Fruit fly (Drosophila melanogaster) whole organism, embryonic: ENCODE data around the gene CG17572.
A peak's percentile ranks its signal among the peaks of the same experiment; 100 is the strongest.

Experiments used
- Abd-B ChIP-seq: fragments of 200-800 bp; sonication (Bioruptor generic); optimal IDR thresholded peaks from 2 replicates; lab custom pipeline; 2018; ENCODE audit warnings: missing biosample characterization, mild to moderate bottlenecking, missing genetic modification characterization, moderate library complexity
- B-H1 ChIP-seq: fragments of 200-800 bp; sonication (Bioruptor generic); IDR thresholded peaks from 3 replicates; pipeline ENCODE4 v1.3.6; 2022; ENCODE audit warnings: missing biosample characterization, missing genetic modification characterization
- Bteb2 ChIP-seq: fragments of 200-800 bp; sonication (Bioruptor generic); optimal IDR thresholded peaks from 2 replicates; lab custom pipeline; 2016; ENCODE audit warnings: missing biosample characterization, missing genetic modification characterization
- CG10565 ChIP-seq: fragments of 200-800 bp; sonication (Bioruptor generic); optimal IDR thresholded peaks from 3 replicates; lab custom pipeline; 2016; ENCODE audit warnings: missing biosample characterization, mild to moderate bottlenecking, missing genetic modification characterization
- CG11093 ChIP-seq: fragments of 200-800 bp; sonication (Bioruptor generic); IDR thresholded peaks from 3 replicates; pipeline ENCODE4 v1.3.6; 2022; ENCODE audit warnings: missing biosample characterization, missing genetic modification characterization
- CG12942 ChIP-seq: fragments of 200-800 bp; sonication (Bioruptor generic); optimal IDR thresholded peaks from 3 replicates; lab custom pipeline; 2016; ENCODE audit warnings: missing biosample characterization, missing genetic modification characterization
- CG13624 ChIP-seq: fragments of 200-800 bp; sonication (Bioruptor generic); optimal IDR thresholded peaks from 2 replicates; lab custom pipeline; 2016; ENCODE audit warnings: missing biosample characterization, missing genetic modification characterization
- CG15514 ChIP-seq: fragments of 200-800 bp; sonication (Bioruptor generic); optimal IDR thresholded peaks from 3 replicates; lab custom pipeline; 2017; ENCODE audit warnings: missing biosample characterization, missing genetic modification characterization, mild to moderate bottlenecking, moderate library complexity, missing genetic modification reagents
- CG1647 ChIP-seq: fragments of 200-800 bp; sonication (Bioruptor generic); optimal IDR thresholded peaks from 3 replicates; lab custom pipeline; 2016; ENCODE audit warnings: missing biosample characterization, missing genetic modification characterization
- CG16779 ChIP-seq: fragments of 200-800 bp; sonication (Bioruptor generic); IDR thresholded peaks from 2 replicates; pipeline ENCODE4 v1.3.6; 2022; ENCODE audit warnings: missing biosample characterization, missing genetic modification characterization
- CG16863 ChIP-seq: fragments of 200-800 bp; sonication (Bioruptor generic); optimal IDR thresholded peaks from 3 replicates; lab custom pipeline; 2016; ENCODE audit warnings: missing biosample characterization, missing genetic modification characterization
- CG34422 ChIP-seq: fragments of 200-800 bp; sonication (Bioruptor generic); IDR thresholded peaks from 3 replicates; pipeline ENCODE4 v1.3.6; 2022; ENCODE audit warnings: missing biosample characterization, missing genetic modification characterization
- CG3726 ChIP-seq: fragments of 200-800 bp; sonication (Bioruptor generic); IDR thresholded peaks from 3 replicates; pipeline ENCODE4, ENCODE4 v1.3.6; 2022; ENCODE audit warnings: missing biosample characterization, missing genetic modification characterization
- CG3995 ChIP-seq: fragments of 200-800 bp; sonication (Bioruptor generic); optimal IDR thresholded peaks from 3 replicates; lab custom pipeline; 2016; ENCODE audit warnings: missing biosample characterization, missing genetic modification characterization
- CG4617 ChIP-seq: fragments of 200-800 bp; sonication (Bioruptor generic); optimal IDR thresholded peaks from 3 replicates; lab custom pipeline; 2016; ENCODE audit warnings: missing biosample characterization, missing genetic modification characterization, borderline replicate concordance
- CG4854 ChIP-seq: fragments of 200-800 bp; sonication (Bioruptor generic); optimal IDR thresholded peaks from 2 replicates; lab custom pipeline; 2016; ENCODE audit warnings: missing biosample characterization, missing genetic modification characterization, inconsistent platforms
- CG6854 ChIP-seq: fragments of 200-800 bp; sonication (Bioruptor generic); optimal IDR thresholded peaks from 3 replicates; lab custom pipeline; 2017; ENCODE audit warnings: missing biosample characterization, mild to moderate bottlenecking, missing genetic modification characterization
- CG8089 ChIP-seq: fragments of 200-800 bp; sonication (Bioruptor generic); optimal IDR thresholded peaks from 3 replicates; lab custom pipeline; 2016; ENCODE audit warnings: missing biosample characterization, missing genetic modification characterization
- CG9437 ChIP-seq: fragments of 200-800 bp; sonication (Bioruptor generic); optimal IDR thresholded peaks from 2 replicates; lab custom pipeline; 2018; ENCODE audit warnings: missing biosample characterization, mild to moderate bottlenecking, missing genetic modification characterization
- CG9797 ChIP-seq: fragments of 200-800 bp; sonication (Bioruptor generic); optimal IDR thresholded peaks from 3 replicates; lab custom pipeline; 2018; ENCODE audit warnings: missing biosample characterization, mild to moderate bottlenecking, missing genetic modification characterization
- CTCF ChIP-seq: fragments of 200-800 bp; sonication (Bioruptor generic); optimal IDR thresholded peaks from 2 replicates; lab custom pipeline; 2017; ENCODE audit warnings: missing biosample characterization, mild to moderate bottlenecking, missing genetic modification characterization, moderate library complexity
- Camta ChIP-seq: fragments of 200-800 bp; sonication (Bioruptor generic); optimal IDR thresholded peaks from 2 replicates; lab custom pipeline; 2016; ENCODE audit warnings: missing biosample characterization, missing genetic modification characterization
- E2f1 ChIP-seq: fragments of 200-800 bp; sonication (Bioruptor generic); IDR thresholded peaks from 2 replicates; pipeline ENCODE4 v1.3.6; 2022; ENCODE audit warnings: missing biosample characterization, missing genetic modification characterization
- Eip74EF ChIP-seq, 2 experiments: fragments of 200-800 bp in 1 of 2; fragments of >200 bp in 1 of 2; sonication (Bioruptor generic) in 1 of 2; optimal IDR thresholded peaks; 2 replicates each; lab custom pipeline; 2017 to 2019; ENCODE audit warnings: missing biosample characterization in 2 of 2, missing genetic modification characterization in 2 of 2, mild to moderate bottlenecking in 1 of 2, moderate library complexity in 1 of 2
- HmgD ChIP-seq: fragments of 200-800 bp; sonication (Bioruptor generic); optimal IDR thresholded peaks from 3 replicates; lab custom pipeline; 2016; ENCODE audit warnings: missing biosample characterization, missing genetic modification characterization
- Mes4 ChIP-seq: fragments of 200-800 bp; sonication (Bioruptor generic); optimal IDR thresholded peaks from 2 replicates; lab custom pipeline; 2016; ENCODE audit warnings: missing biosample characterization, missing genetic modification characterization
- Nf-YC ChIP-seq: fragments of 200-800 bp; optimal IDR thresholded peaks from 3 replicates; lab custom pipeline; 2019; ENCODE audit warnings: missing biosample characterization, mild to moderate bottlenecking, missing genetic modification characterization, moderate library complexity
- al ChIP-seq: fragments of 200-800 bp; sonication (Bioruptor generic); IDR thresholded peaks from 2 replicates; pipeline ENCODE4 v1.3.6; 2022; ENCODE audit warnings: missing biosample characterization, missing genetic modification characterization
- ato ChIP-seq: fragments of 200-800 bp; sonication (Bioruptor generic); IDR thresholded peaks from 2 replicates; pipeline ENCODE4 v1.3.6; 2022; ENCODE audit warnings: missing biosample characterization, missing genetic modification characterization; ENCODE audit not compliant: partially characterized antibody
- bigmax ChIP-seq: fragments of 200-800 bp; sonication (Bioruptor generic); optimal IDR thresholded peaks from 2 replicates; lab custom pipeline; 2018; ENCODE audit warnings: missing biosample characterization, mild to moderate bottlenecking, missing genetic modification characterization
- btn ChIP-seq: fragments of 200-800 bp; sonication (Bioruptor generic); optimal IDR thresholded peaks from 2 replicates; lab custom pipeline; 2016; ENCODE audit warnings: missing biosample characterization, missing genetic modification characterization
- cwo ChIP-seq: fragments of 200-800 bp; sonication (Bioruptor generic); optimal IDR thresholded peaks from 3 replicates; lab custom pipeline; 2017; ENCODE audit warnings: missing biosample characterization, missing genetic modification characterization, mild to moderate bottlenecking, moderate library complexity, missing genetic modification reagents
- dimm ChIP-seq: fragments of 200-800 bp; sonication (Bioruptor generic); IDR thresholded peaks from 2 replicates; pipeline ENCODE4 v1.3.6; 2022; ENCODE audit warnings: missing biosample characterization, missing genetic modification characterization
- emc ChIP-seq: fragments of 200-800 bp; sonication (Bioruptor generic); optimal IDR thresholded peaks from 2 replicates; lab custom pipeline; 2016; ENCODE audit warnings: missing biosample characterization, missing genetic modification characterization
- fu2 ChIP-seq: fragments of 200-800 bp; sonication (Bioruptor generic); optimal IDR thresholded peaks from 2 replicates; lab custom pipeline; 2016; ENCODE audit warnings: missing biosample characterization, missing genetic modification characterization
- gcm ChIP-seq: fragments of 200-800 bp; sonication (Bioruptor generic); optimal IDR thresholded peaks from 2 replicates; lab custom pipeline; 2019; ENCODE audit warnings: missing biosample characterization, mild to moderate bottlenecking, missing genetic modification characterization, moderate library complexity
- klu ChIP-seq: fragments of 200-800 bp; sonication (Bioruptor generic); IDR thresholded peaks from 2 replicates; pipeline ENCODE4 v1.3.6; 2022; ENCODE audit warnings: missing biosample characterization, missing genetic modification characterization
- lbe ChIP-seq: fragments of 200-800 bp; sonication (Bioruptor generic); optimal IDR thresholded peaks from 2 replicates; lab custom pipeline; 2016; ENCODE audit warnings: missing biosample characterization, mild to moderate bottlenecking, missing genetic modification characterization
- nmo ChIP-seq: fragments of 200-800 bp; sonication (Bioruptor generic); optimal IDR thresholded peaks from 2 replicates; lab custom pipeline; 2018; ENCODE audit warnings: missing biosample characterization, mild to moderate bottlenecking, missing genetic modification characterization, moderate library complexity
- odd ChIP-seq: fragments of 200-800 bp; sonication (Bioruptor generic); optimal IDR thresholded peaks from 2 replicates; lab custom pipeline; 2017; ENCODE audit warnings: missing biosample characterization, mild to moderate bottlenecking, missing genetic modification characterization
- pb ChIP-seq: fragments of 200-800 bp; sonication (Bioruptor generic); optimal IDR thresholded peaks from 3 replicates; lab custom pipeline; 2016; ENCODE audit warnings: missing biosample characterization, missing genetic modification characterization
- pzg ChIP-seq: fragments of 200-800 bp; sonication (Bioruptor generic); optimal IDR thresholded peaks from 3 replicates; lab custom pipeline; 2018; ENCODE audit warnings: missing biosample characterization, mild to moderate bottlenecking, missing genetic modification characterization, moderate library complexity
- shn ChIP-seq: fragments of 200-800 bp; sonication (Bioruptor generic); optimal IDR thresholded peaks from 3 replicates; lab custom pipeline; 2016; ENCODE audit warnings: missing biosample characterization, missing genetic modification characterization
- slbo ChIP-seq: fragments of 200-800 bp; sonication (Bioruptor generic); IDR thresholded peaks from 2 replicates; pipeline ENCODE4 v1.3.6; 2022; ENCODE audit warnings: missing biosample characterization, missing genetic modification characterization
- so ChIP-seq: fragments of 200-800 bp; sonication (Bioruptor generic); IDR thresholded peaks from 3 replicates; pipeline ENCODE4 v1.3.6; 2022; ENCODE audit warnings: missing biosample characterization, missing genetic modification characterization
- tup ChIP-seq: fragments of 200-800 bp; sonication (Bioruptor generic); optimal IDR thresholded peaks from 2 replicates; lab custom pipeline; 2016; ENCODE audit warnings: missing biosample characterization, mild to moderate bottlenecking, missing genetic modification characterization, moderate library complexity
- wek ChIP-seq: fragments of 200-800 bp; sonication (Bioruptor generic); optimal IDR thresholded peaks from 3 replicates; lab custom pipeline; 2018; ENCODE audit warnings: missing biosample characterization, mild to moderate bottlenecking, missing genetic modification characterization, moderate library complexity
- z ChIP-seq: fragments of 200-800 bp; sonication (Bioruptor generic); IDR thresholded peaks from 3 replicates; pipeline ENCODE4 v1.3.6; 2022; ENCODE audit warnings: missing biosample characterization, missing genetic modification characterization
- zfh2 ChIP-seq: fragments of 200-800 bp; sonication (Bioruptor generic); optimal IDR thresholded peaks from 2 replicates; lab custom pipeline; 2016; ENCODE audit warnings: missing biosample characterization, missing genetic modification characterization

CG17572 gene

DNA sequence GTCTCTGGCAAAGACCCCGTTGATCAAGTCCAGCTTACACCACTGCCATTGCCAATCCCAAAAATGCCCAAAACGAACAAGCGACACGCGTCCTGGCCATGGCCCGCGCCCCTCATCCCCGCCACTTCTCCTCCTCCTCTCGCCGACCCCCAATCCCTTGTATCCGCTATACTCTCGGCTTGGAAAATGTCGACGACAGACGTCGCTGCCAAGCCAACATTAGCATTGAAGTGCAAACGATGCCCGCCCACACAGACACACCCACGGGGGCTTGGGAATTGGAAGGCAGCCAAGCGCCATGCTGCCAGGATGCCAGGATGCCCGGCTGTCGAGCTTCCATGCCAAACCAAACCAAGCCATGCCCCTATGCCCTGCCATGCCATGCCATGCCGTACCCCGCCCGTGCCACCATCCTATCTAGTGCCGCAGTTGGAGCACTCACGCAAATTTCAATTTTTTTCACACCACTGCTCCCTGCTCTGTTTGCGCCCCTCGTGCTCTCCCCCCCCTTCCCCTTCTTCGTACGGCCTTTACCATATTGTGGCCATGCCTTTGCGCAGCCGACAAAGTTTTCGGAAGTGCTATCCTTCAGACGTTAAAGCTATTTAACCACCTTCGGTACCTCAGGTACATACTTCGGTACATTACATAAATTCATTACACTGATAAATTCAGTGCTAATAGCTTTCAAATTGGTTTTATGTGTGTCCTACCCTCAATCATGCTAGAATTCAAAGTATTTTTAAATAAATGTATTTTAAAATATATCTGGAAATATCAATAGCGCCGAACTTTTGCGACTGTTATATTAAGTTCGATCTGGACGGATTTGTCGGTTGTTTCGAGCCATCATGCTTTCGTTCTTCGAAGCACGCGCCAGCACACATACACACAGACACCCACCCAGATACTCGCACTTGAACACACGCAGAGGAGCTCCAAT, 52.4 kb downstream of the CG17572 start (continued):
- no peak for TF ChIP-seq dimm
- no peak for TF ChIP-seq CG3995 (GFP tag; lab: Kevin White, UChicago)
- no peak for TF ChIP-seq Camta (GFP tag; lab: Kevin White, UChicago)
- TF ChIP-seq wek (GFP tag; lab: Kevin White, UChicago): no peak
- TF ChIP-seq CG1647 (GFP tag; lab: Kevin White, UChicago): no peak
- TF ChIP-seq Nf-YC (tag; lab: Kevin White, UChicago): peak; percentile 71
- TF ChIP-seq CG6854: peak; percentile 73
- peak; percentile 81 for TF ChIP-seq odd (GFP tag; lab: Kevin White, UChicago)
- peak; percentile 82 for TF ChIP-seq cwo (GFP tag; lab: Kevin White, UChicago)
- TF ChIP-seq CG10565: no peak
- TF ChIP-seq al (GFP tag; lab: Robert Waterston, UW): no peak
- TF ChIP-seq pzg (GFP tag; lab: Kevin White, UChicago): no peak
- TF ChIP-seq CG4854: peak; percentile 17
- TF ChIP-seq B-H1 (GFP tag; lab: Robert Waterston, UW): no peak
- peak; percentile 4 for TF ChIP-seq CG13624 (GFP tag; lab: Kevin White, UChicago)
- peak; percentile 64 for TF ChIP-seq Abd-B (GFP tag; lab: Kevin White, UChicago)
- peak; percentile 87 for TF ChIP-seq nmo (GFP tag; lab: Kevin White, UChicago)
- peak; percentile 78; the same call in 2 of the 3 replicates for TF ChIP-seq so (GFP tag; lab: Robert Waterston, UW)
- no peak for TF ChIP-seq CG3726
- no peak for TF ChIP-seq CG9797
- peak; percentile 43 for TF ChIP-seq CG15514 (GFP tag; lab: Kevin White, UChicago)
- TF ChIP-seq zfh2 (GFP tag; lab: Kevin White, UChicago): peak; percentile 38
- TF ChIP-seq CG4617 (GFP tag; lab: Kevin White, UChicago): no peak
- peak; percentile 31 for TF ChIP-seq Mes4 (GFP tag; lab: Kevin White, UChicago)
- TF ChIP-seq CG16779: no peak
- TF ChIP-seq slbo: peak; percentile 72
- no peak for TF ChIP-seq tup
- no peak for TF ChIP-seq ato (GFP tag; lab: Robert Waterston, UW)
- peak; percentile 49 for TF ChIP-seq shn (GFP tag; lab: Kevin White, UChicago)
- peak; percentile 72 for TF ChIP-seq gcm (GFP tag; lab: Kevin White, UChicago)
- TF ChIP-seq E2f1 (GFP tag; lab: Robert Waterston, UW): peak; percentile 44; the same call in 1 of the 2 replicates
- peak; percentile 66; the same call in 1 of the 2 replicates for TF ChIP-seq klu (GFP tag; lab: Robert Waterston, UW)
- TF ChIP-seq emc (GFP tag; lab: Kevin White, UChicago): no peak
- TF ChIP-seq CG34422: 0 out of 3 replicates have a peak, but pooled peaks have one; percentile 22
- peak; percentile 28 for TF ChIP-seq CG16863 (GFP tag; lab: Kevin White, UChicago)
- TF ChIP-seq CG9437: peak; percentile 76
- no peak for TF ChIP-seq bigmax
- no peak for TF ChIP-seq HmgD (GFP tag; lab: Kevin White, UChicago)
- peak; percentile 4 for TF ChIP-seq fu2 (GFP tag; lab: Kevin White, UChicago)
- TF ChIP-seq z (GFP tag; lab: Robert Waterston, UW): no peak
- TF ChIP-seq CG8089 (GFP tag; lab: Kevin White, UChicago): peak; percentile 13
- peak; percentile 65 for TF ChIP-seq lbe (GFP tag; lab: Kevin White, UChicago)
- TF ChIP-seq Eip74EF (GFP tag; optimal IDR thresholded peaks at IDR 0.05; lab: Kevin White, UChicago): peak in 1 of 2 experiments; percentile 80
- peak; percentile 60; the same call in 1 of the 3 replicates for TF ChIP-seq CG11093 (GFP tag; lab: Robert Waterston, UW)
- TF ChIP-seq CTCF (GFP tag; lab: Kevin White, UChicago): no peak
- no peak for TF ChIP-seq btn (GFP tag; lab: Kevin White, UChicago)
- peak; percentile 1 for TF ChIP-seq Bteb2 (GFP tag; lab: Kevin White, UChicago)
- TF ChIP-seq pb (GFP tag; lab: Kevin White, UChicago): no peak
- TF ChIP-seq CG12942 (GFP tag; lab: Kevin White, UChicago): peak; percentile 56
